Fruit fly (Drosophila melanogaster) ovary, adult (tissue): ENCODE measurements around the gene Pgm1.
A peak's percentile ranks its signal among the peaks of the same experiment; 100 is the strongest.

Experiments used
- CG17801 ChIP-seq: fragments of 200-800 bp; optimal IDR thresholded peaks from 2 replicates; lab custom pipeline; 2019; ENCODE audit warnings: missing biosample characterization, mild to moderate bottlenecking, missing genetic modification characterization, moderate library complexity; ENCODE audit not compliant: partially characterized antibody

The Pgm1 gene

dm6 chr3L:16087323-16087816, 41.0 kb downstream of the Pgm1 start, which contains the start of gene Tasp1:
Gene Tasp1 (minus strand): TSS chr3L:16087525.
- peak; percentile 57 for TF ChIP-seq CG17801 (GFP tag; lab: Kevin White, UChicago)

- no peak for TF ChIP-seq CG17801 (GFP tag; lab: Kevin White, UChicago)
Measured at dm6 chr3L:16083693-16084092, 44.6 kb downstream of the Pgm1 start, which contains the start of gene CG13075. Gene CG13075 (plus strand): TSS chr3L:16083993.

- TF ChIP-seq CG17801 (GFP tag; lab: Kevin White, UChicago), result no peak
Measured at dm6 chr3L:16082251-16082650, 46.1 kb downstream of the Pgm1 start, which contains the start of gene CG33258. Gene CG33258 (plus strand): TSS chr3L:16082551.
